Fruit fly (Drosophila melanogaster) S2 (cell line): ENCODE data around the gene Cdc37.

Experiments used
- CG8478 ChIP-seq: fragments of >200 bp; optimal IDR thresholded peaks from 2 replicates; lab custom pipeline; 2018
- CTCF ChIP-seq, 2 experiments: fragments of >200 bp; optimal IDR thresholded peaks; 2 replicates each; lab custom pipeline; 2018

DNA sequence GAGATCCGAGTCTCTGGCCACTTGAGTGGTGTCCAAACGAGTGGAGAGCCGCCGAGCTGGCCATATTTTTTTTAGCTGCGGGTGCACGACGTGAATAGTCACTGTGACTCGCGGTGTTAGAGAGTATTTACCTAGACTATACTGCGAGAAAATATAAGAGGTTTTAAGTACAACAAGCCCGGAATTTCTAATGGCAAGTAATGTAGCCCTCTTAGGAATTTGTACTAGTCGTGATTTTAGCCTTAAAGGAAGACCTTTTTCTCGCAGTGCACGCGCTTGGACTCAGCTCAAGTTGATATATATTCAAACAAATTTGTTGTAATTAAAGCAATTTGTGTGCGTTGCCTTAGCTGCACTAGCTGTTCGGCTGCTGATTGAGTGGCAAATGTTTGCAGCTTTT lies 49.4 kb downstream of the Cdc37 start:
- TF ChIP-seq CG8478 (lab: Kevin White, UChicago) (no peak), CTCF (optimal IDR thresholded peaks at IDR 0.05; lab: Kevin White, UChicago) (no peak)
